Fruit fly (Drosophila melanogaster) whole organism, embryonic: Measurements from ENCODE around the gene CG8516.
A peak's percentile ranks its signal among the peaks of the same experiment; 100 is the strongest.

Source experiments
- Ada2b ChIP-seq: fragments of 200-800 bp; sonication (Bioruptor generic); IDR thresholded peaks from 2 replicates; pipeline ENCODE4 v1.3.6; 2022; ENCODE audit warnings: missing biosample characterization, missing genetic modification characterization
- BEAF-32 ChIP-seq: fragments of 200-800 bp; sonication (Bioruptor generic); optimal IDR thresholded peaks from 3 replicates; lab custom pipeline; 2017; ENCODE audit warnings: missing biosample characterization, missing genetic modification characterization, mild to moderate bottlenecking, moderate library complexity, missing genetic modification reagents
- CG10366 ChIP-seq: fragments of 200-800 bp; sonication (Bioruptor generic); IDR thresholded peaks from 2 replicates; pipeline ENCODE4 v1.3.6; 2022; ENCODE audit warnings: missing biosample characterization, missing genetic modification characterization
- CG10543 ChIP-seq: fragments of 200-800 bp; sonication (Bioruptor generic); optimal IDR thresholded peaks from 3 replicates; lab custom pipeline; 2017; ENCODE audit warnings: missing biosample characterization, mild to moderate bottlenecking, missing genetic modification characterization, moderate library complexity
- CG11085 ChIP-seq: fragments of 200-800 bp; sonication (Bioruptor generic); IDR thresholded peaks from 2 replicates; pipeline ENCODE4 v1.3.6; 2022; ENCODE audit warnings: missing biosample characterization, missing genetic modification characterization
- CG11456 ChIP-seq: fragments of 200-800 bp; sonication (Bioruptor generic); IDR thresholded peaks from 3 replicates; pipeline ENCODE4 v1.3.6; 2022; ENCODE audit warnings: missing biosample characterization, missing genetic modification characterization
- CG11504 ChIP-seq: fragments of 200-800 bp; sonication (Bioruptor generic); optimal IDR thresholded peaks from 3 replicates; lab custom pipeline; 2019; ENCODE audit warnings: missing biosample characterization, mild to moderate bottlenecking, missing genetic modification characterization, moderate library complexity
- CG11560 ChIP-seq: fragments of 200-800 bp; sonication (Bioruptor generic); IDR thresholded peaks from 3 replicates; pipeline ENCODE4 v1.3.6; 2022; ENCODE audit warnings: missing biosample characterization, missing genetic modification characterization
- CG12155 ChIP-seq: fragments of 200-800 bp; sonication (Bioruptor generic); optimal IDR thresholded peaks from 3 replicates; lab custom pipeline; 2016; ENCODE audit warnings: missing biosample characterization, missing genetic modification characterization
- CG15073 ChIP-seq: fragments of 200-800 bp; sonication (Bioruptor generic); optimal IDR thresholded peaks from 2 replicates; lab custom pipeline; 2016; ENCODE audit warnings: missing biosample characterization, missing genetic modification characterization
- CG16863 ChIP-seq: fragments of 200-800 bp; sonication (Bioruptor generic); optimal IDR thresholded peaks from 3 replicates; lab custom pipeline; 2016; ENCODE audit warnings: missing biosample characterization, missing genetic modification characterization
- CG17186 ChIP-seq: fragments of 200-800 bp; sonication (Bioruptor generic); optimal IDR thresholded peaks from 3 replicates; lab custom pipeline; 2017; ENCODE audit warnings: missing biosample characterization, missing genetic modification reagents, missing genetic modification characterization
- CG17829 ChIP-seq: fragments of 200-800 bp; optimal IDR thresholded peaks from 2 replicates; lab custom pipeline; 2019; ENCODE audit warnings: missing biosample characterization, mild to moderate bottlenecking, missing genetic modification characterization, moderate library complexity
- CG18619 ChIP-seq: fragments of 200-800 bp; sonication (Bioruptor generic); optimal IDR thresholded peaks from 3 replicates; lab custom pipeline; 2017; ENCODE audit warnings: missing biosample characterization, mild to moderate bottlenecking, missing genetic modification characterization
- CG18764 ChIP-seq: fragments of 200-800 bp; sonication (Bioruptor generic); optimal IDR thresholded peaks from 3 replicates; lab custom pipeline; 2016; ENCODE audit warnings: missing biosample characterization, missing genetic modification characterization
- CG2129 ChIP-seq: fragments of 200-800 bp; sonication (Bioruptor generic); IDR thresholded peaks from 2 replicates; pipeline ENCODE4 v1.3.6; 2022; ENCODE audit warnings: missing biosample characterization, missing genetic modification characterization; ENCODE audit not compliant: partially characterized antibody
- CG32532 ChIP-seq: fragments of 200-800 bp; sonication (Bioruptor generic); IDR thresholded peaks from 2 replicates; pipeline ENCODE4 v1.3.6; 2022; ENCODE audit warnings: missing biosample characterization, missing genetic modification characterization
- CG32767 ChIP-seq: fragments of 200-800 bp; sonication (Bioruptor generic); IDR thresholded peaks from 2 replicates; pipeline ENCODE4 v1.3.6; 2022; ENCODE audit warnings: missing biosample characterization, missing genetic modification characterization
- CG33213 ChIP-seq: fragments of 200-800 bp; sonication (Bioruptor generic); optimal IDR thresholded peaks from 3 replicates; lab custom pipeline; 2016; ENCODE audit warnings: missing biosample characterization, missing genetic modification characterization
- CG34376 ChIP-seq: fragments of 200-800 bp; sonication (Bioruptor generic); optimal IDR thresholded peaks from 2 replicates; lab custom pipeline; 2018; ENCODE audit warnings: missing biosample characterization, mild to moderate bottlenecking, missing genetic modification characterization
- CG9609 ChIP-seq: fragments of 200-800 bp; sonication (Bioruptor generic); optimal IDR thresholded peaks from 3 replicates; lab custom pipeline; 2016; ENCODE audit warnings: missing biosample characterization, missing genetic modification characterization
- CoRest ChIP-seq: fragments of 200-800 bp; sonication (Bioruptor generic); optimal IDR thresholded peaks from 3 replicates; lab custom pipeline; 2018; ENCODE audit warnings: missing biosample characterization, mild to moderate bottlenecking, missing genetic modification characterization, moderate library complexity
- H2.0 ChIP-seq: fragments of 200-800 bp; sonication (Bioruptor generic); IDR thresholded peaks from 2 replicates; pipeline ENCODE4 v1.3.6; 2022; ENCODE audit warnings: missing biosample characterization, missing genetic modification characterization
- Hey ChIP-seq: fragments of 200-800 bp; sonication (Bioruptor generic); optimal IDR thresholded peaks from 3 replicates; lab custom pipeline; 2018; ENCODE audit warnings: missing biosample characterization, mild to moderate bottlenecking, missing genetic modification characterization
- MBD-R2 ChIP-seq: fragments of 200-800 bp; sonication (Bioruptor generic); IDR thresholded peaks from 2 replicates; pipeline ENCODE4 v1.3.6; 2022; ENCODE audit warnings: missing biosample characterization, missing genetic modification characterization
- Mes4 ChIP-seq: fragments of 200-800 bp; sonication (Bioruptor generic); optimal IDR thresholded peaks from 2 replicates; lab custom pipeline; 2016; ENCODE audit warnings: missing biosample characterization, missing genetic modification characterization
- NC2β ChIP-seq: fragments of 200-800 bp; sonication (Bioruptor generic); optimal IDR thresholded peaks from 2 replicates; lab custom pipeline; 2016; ENCODE audit warnings: missing biosample characterization, missing genetic modification characterization
- Pdp1 ChIP-seq, 2 experiments: fragments of 200-800 bp; sonication (Bioruptor generic); optimal IDR thresholded peaks; 3 replicates each; lab custom pipeline; 2016; ENCODE audit warnings: missing biosample characterization in 2 of 2, missing genetic modification characterization in 2 of 2, mild to moderate bottlenecking in 1 of 2, moderate library complexity in 1 of 2
- Rfx ChIP-seq: fragments of 200-800 bp; sonication (Bioruptor generic); IDR thresholded peaks from 2 replicates; pipeline ENCODE4 v1.3.6; 2022; ENCODE audit warnings: missing biosample characterization, missing genetic modification characterization
- Trl ChIP-seq, 3 experiments: fragments of >200 bp in 2 of 3; fragments of 200-800 bp in 1 of 3; sonication (Bioruptor generic) in 1 of 3; optimal IDR thresholded peaks; 2 replicates in 1 of 3; 3 replicates in 2 of 3; lab custom pipeline; 2016 to 2017; ENCODE audit warnings: missing biosample characterization in 1 of 3, missing genetic modification characterization in 1 of 3
- Xbp1 ChIP-seq: fragments of 200-800 bp; sonication (Bioruptor generic); optimal IDR thresholded peaks from 3 replicates; lab custom pipeline; 2016; ENCODE audit warnings: missing biosample characterization, mild to moderate bottlenecking, missing genetic modification characterization
- ac ChIP-seq: fragments of 200-800 bp; sonication (Bioruptor generic); optimal IDR thresholded peaks from 3 replicates; lab custom pipeline; 2017; ENCODE audit warnings: missing biosample characterization, mild to moderate bottlenecking, missing genetic modification characterization
- al ChIP-seq: fragments of 200-800 bp; sonication (Bioruptor generic); IDR thresholded peaks from 2 replicates; pipeline ENCODE4 v1.3.6; 2022; ENCODE audit warnings: missing biosample characterization, missing genetic modification characterization
- bab2 ChIP-seq: fragments of 200-800 bp; sonication (Bioruptor generic); optimal IDR thresholded peaks from 2 replicates; lab custom pipeline; 2016; ENCODE audit warnings: missing biosample characterization, missing genetic modification characterization
- bcd ChIP-seq: fragments of 200-800 bp; sonication (Bioruptor generic); optimal IDR thresholded peaks from 2 replicates; lab custom pipeline; 2017; ENCODE audit warnings: missing biosample characterization, mild to moderate bottlenecking, missing genetic modification characterization
- br ChIP-seq: fragments of >200 bp; optimal IDR thresholded peaks from 2 replicates; lab custom pipeline; 2017
- cato ChIP-seq: fragments of 200-800 bp; sonication (Bioruptor generic); optimal IDR thresholded peaks from 2 replicates; lab custom pipeline; 2016; ENCODE audit warnings: missing biosample characterization, missing genetic modification characterization, borderline replicate concordance
- chinmo ChIP-seq: fragments of 200-800 bp; sonication (Bioruptor generic); IDR thresholded peaks from 4 replicates; pipeline ENCODE4 v1.3.6; 2022; ENCODE audit warnings: missing biosample characterization, missing genetic modification characterization; ENCODE audit not compliant: partially characterized antibody
- croc ChIP-seq: fragments of 200-800 bp; sonication (Bioruptor generic); conservative IDR thresholded peaks from 3 replicates; pipeline ENCODE4 v1.3.6; 2022; ENCODE audit warnings: missing biosample characterization, missing genetic modification characterization
- dmrt11E ChIP-seq: fragments of 200-800 bp; sonication (Bioruptor generic); optimal IDR thresholded peaks from 3 replicates; lab custom pipeline; 2018; ENCODE audit warnings: missing biosample characterization, mild to moderate bottlenecking, missing genetic modification characterization, moderate library complexity
- gfzf ChIP-seq: fragments of 200-800 bp; sonication (Bioruptor generic); optimal IDR thresholded peaks from 2 replicates; lab custom pipeline; 2016; ENCODE audit warnings: missing biosample characterization, mild to moderate bottlenecking, missing genetic modification characterization, moderate library complexity
- hbn ChIP-seq: fragments of 200-800 bp; sonication (Bioruptor generic); IDR thresholded peaks from 2 replicates; pipeline ENCODE4 v1.3.6; 2022; ENCODE audit warnings: missing biosample characterization, missing genetic modification characterization; ENCODE audit not compliant: partially characterized antibody
- ken ChIP-seq: fragments of 200-800 bp; sonication (Bioruptor generic); IDR thresholded peaks from 3 replicates; pipeline ENCODE4 v1.3.6; 2022; ENCODE audit warnings: missing biosample characterization, missing genetic modification characterization
- ro ChIP-seq: fragments of 200-800 bp; sonication (Bioruptor generic); IDR thresholded peaks from 2 replicates; pipeline ENCODE4 v1.3.6; 2022; ENCODE audit warnings: missing biosample characterization, missing genetic modification characterization
- scrt ChIP-seq: fragments of 200-800 bp; sonication (Bioruptor generic); optimal IDR thresholded peaks from 2 replicates; lab custom pipeline; 2018; ENCODE audit warnings: missing biosample characterization, mild to moderate bottlenecking, missing genetic modification characterization, moderate library complexity
- slou ChIP-seq: fragments of 200-800 bp; sonication (Bioruptor generic); optimal IDR thresholded peaks from 3 replicates; lab custom pipeline; 2016; ENCODE audit warnings: missing biosample characterization, missing genetic modification characterization
- sug ChIP-seq: fragments of 200-800 bp; optimal IDR thresholded peaks from 2 replicates; lab custom pipeline; 2019; ENCODE audit warnings: missing biosample characterization, mild to moderate bottlenecking, missing genetic modification characterization, moderate library complexity
- tap ChIP-seq: fragments of 200-800 bp; optimal IDR thresholded peaks from 3 replicates; lab custom pipeline; 2019; ENCODE audit warnings: missing biosample characterization, mild to moderate bottlenecking, missing genetic modification characterization, moderate library complexity
- z ChIP-seq: fragments of 200-800 bp; sonication (Bioruptor generic); IDR thresholded peaks from 3 replicates; pipeline ENCODE4 v1.3.6; 2022; ENCODE audit warnings: missing biosample characterization, missing genetic modification characterization

CG8516 gene

DNA sequence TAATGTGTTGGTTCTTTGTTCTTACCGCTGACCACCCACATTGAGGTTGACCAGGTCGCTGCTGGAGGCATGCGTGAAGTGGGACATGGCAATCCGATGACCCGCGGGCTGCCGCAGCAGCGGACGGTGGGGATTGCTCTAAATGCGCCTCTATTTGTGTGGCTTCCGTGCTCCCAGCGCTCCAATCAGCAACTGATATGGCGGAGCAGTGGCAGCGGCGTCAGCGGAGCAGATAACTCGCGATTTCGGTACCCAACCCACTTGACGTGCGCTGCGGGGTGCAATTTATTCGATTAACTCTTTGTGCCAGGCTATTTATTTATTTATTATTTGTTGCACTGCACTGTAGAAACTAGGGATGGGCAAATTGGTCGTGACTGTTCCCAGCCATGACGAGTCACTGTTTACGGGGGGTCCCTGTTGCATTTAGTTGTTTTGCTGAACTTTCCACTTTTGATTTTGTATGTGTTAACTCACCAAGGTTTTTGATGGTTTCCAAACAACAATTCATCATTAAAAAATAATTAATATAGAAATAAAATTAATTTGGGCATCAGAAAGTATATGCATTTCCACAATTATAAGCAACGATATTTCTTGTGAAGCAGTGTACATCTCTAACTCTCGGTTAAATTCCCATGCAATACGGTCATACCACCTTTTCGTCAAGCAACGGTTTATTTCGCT, 7.7 kb downstream of the CG8516 start, which contains the start of the genes CG9467 and CG8526 (continued):
- TF ChIP-seq chinmo (GFP tag; lab: Robert Waterston, UW) (peak; percentile 79; the same call in 2 of the 4 replicates), CG18764 (no peak), ro (GFP tag; lab: Robert Waterston, UW) (no peak), BEAF-32 (peak; percentile 89), CG15073 (GFP tag; lab: Kevin White, UChicago) (peak; percentile 54), CG10366 (GFP tag; lab: Robert Waterston, UW) (peak; percentile 54; the same call in 1 of the 2 replicates), CG17829 (tag; lab: Kevin White, UChicago) (peak; percentile 78), bab2 (peak; percentile 49), CG11560 (tag; lab: Robert Waterston, UW) (0 out of 3 replicates have a peak, but pooled peaks have one; percentile 43), hbn (GFP tag; lab: Robert Waterston, UW) (peak; percentile 75), NC2β (no peak), MBD-R2 (peak; percentile 57), CG11085 (GFP tag; lab: Robert Waterston, UW) (0 out of 2 replicates have a peak, but pooled peaks have one; percentile 52), al (GFP tag; lab: Robert Waterston, UW) (peak; percentile 57), tap (tag; lab: Kevin White, UChicago) (no peak), sug (tag; lab: Kevin White, UChicago) (peak; percentile 100), br (lab: Kevin White, UChicago) (no peak), Ada2b (GFP tag; lab: Robert Waterston, UW) (0 out of 2 replicates have a peak, but pooled peaks have one; percentile 8), bcd (GFP tag; lab: Kevin White, UChicago) (peak; percentile 67), cato (GFP tag; lab: Kevin White, UChicago) (peak; percentile 44), CG32767 (GFP tag; lab: Robert Waterston, UW) (peak; percentile 30; the same call in 1 of the 2 replicates), CG34376 (peak; percentile 29), Mes4 (no peak), CG11504 (tag; lab: Kevin White, UChicago) (no peak), Xbp1 (GFP tag; lab: Kevin White, UChicago) (peak; percentile 80), ac (no peak), CG33213 (GFP tag; lab: Kevin White, UChicago) (peak; percentile 16), Trl (optimal IDR thresholded peaks at IDR 0.05; lab: Kevin White, UChicago) (no peak), Trl (GFP tag; optimal IDR thresholded peaks at IDR 0.05; lab: Kevin White, UChicago) (peak; percentile 28), scrt (no peak), CoRest (peak; percentile 89), CG18619 (GFP tag; lab: Kevin White, UChicago) (peak; percentile 56), gfzf (GFP tag; lab: Kevin White, UChicago) (peak; percentile 70), dmrt11E (peak; percentile 71), slou (GFP tag; lab: Kevin White, UChicago) (peak; percentile 59), Rfx (GFP tag; lab: Robert Waterston, UW) (peak; percentile 68; the same call in 1 of the 2 replicates), CG9609 (GFP tag; lab: Kevin White, UChicago) (no peak), CG10543 (GFP tag; lab: Kevin White, UChicago) (peak; percentile 77), H2.0 (GFP tag; lab: Robert Waterston, UW) (peak; percentile 50), CG16863 (GFP tag; lab: Kevin White, UChicago) (no peak), CG32532 (GFP tag; lab: Robert Waterston, UW) (peak; percentile 69), croc (GFP tag; lab: Robert Waterston, UW) (peak; percentile 52; the same call in 2 of the 3 replicates), Hey (tag; lab: Kevin White, UChicago) (no peak), CG17186 (peak; percentile 24), CG11456 (GFP tag; lab: Robert Waterston, UW) (0 out of 3 replicates have a peak, but pooled peaks have one; percentile 39), CG2129 (GFP tag; lab: Robert Waterston, UW) (peak; percentile 66), Pdp1 (GFP tag; optimal IDR thresholded peaks at IDR 0.05; lab: Kevin White, UChicago) (no peak), z (GFP tag; lab: Robert Waterston, UW) (no peak), CG12155 (GFP tag; lab: Kevin White, UChicago) (peak; percentile 59), ken (GFP tag; lab: Robert Waterston, UW) (peak; percentile 35; the same call in 1 of the 3 replicates)
